Worm (Caenorhabditis elegans) whole organism, dauer: Measurements from ENCODE around the gene F31E3.12.

ENCODE experiments used
- unc-62 ChIP-seq: sonication (generic microtip); optimal IDR thresholded peaks from 2 replicates; lab custom pipeline; 2017; ENCODE audit warnings: missing biosample characterization, missing genetic modification reagents, missing genetic modification characterization

The F31E3.12 gene

DNA sequence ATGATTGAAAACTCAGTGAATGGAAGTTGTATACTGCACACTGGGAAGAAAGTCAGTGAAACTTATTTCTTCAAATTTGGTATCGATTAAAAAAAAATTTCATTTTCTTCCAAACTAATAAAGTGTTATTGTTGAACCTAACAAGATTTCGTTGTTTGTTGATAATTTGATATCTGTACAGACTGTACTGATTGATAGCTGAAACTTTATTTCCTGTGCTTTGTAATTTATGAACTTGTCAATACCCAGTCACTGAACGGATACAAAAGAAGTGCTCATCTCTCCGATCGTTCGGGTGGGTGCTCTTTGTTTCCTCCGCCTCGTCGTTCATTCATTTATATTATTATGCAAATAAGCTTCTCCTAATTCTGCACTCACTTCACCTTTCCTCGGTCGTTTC, at the start of gene F31E3.12:
Gene F31E3.12, plus strand, starts transcription at position 301 of the 400 bp plus-strand sequence.
- no peak for TF ChIP-seq unc-62 (GFP tag; lab: Kevin White, UChicago)

DNA sequence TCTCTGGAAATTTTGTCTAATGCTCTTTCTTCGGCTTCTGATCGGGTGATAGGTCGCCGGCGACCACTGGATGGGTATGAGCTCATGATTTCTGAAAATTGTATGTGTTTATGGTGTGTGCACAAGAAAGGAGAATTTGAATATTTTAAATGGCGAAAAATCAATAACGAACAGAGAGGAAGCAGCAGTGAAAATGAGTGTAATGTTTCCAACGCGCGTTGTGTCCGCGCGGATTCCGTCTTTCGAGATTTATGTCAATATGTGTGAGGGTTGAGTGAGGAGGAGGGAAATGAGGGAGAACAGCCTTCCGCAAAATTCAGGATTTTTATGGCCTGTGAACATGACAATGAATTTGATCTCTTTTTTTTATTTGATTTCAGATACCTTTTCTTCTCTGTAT, 40.5 kb upstream of the F31E3.12 start, which contains the start of gene flap-1:
Gene flap-1, minus strand, starts transcription at position 101 of the 400 bp plus-strand sequence.
- TF ChIP-seq unc-62 (GFP tag; lab: Kevin White, UChicago) = no peak

DNA sequence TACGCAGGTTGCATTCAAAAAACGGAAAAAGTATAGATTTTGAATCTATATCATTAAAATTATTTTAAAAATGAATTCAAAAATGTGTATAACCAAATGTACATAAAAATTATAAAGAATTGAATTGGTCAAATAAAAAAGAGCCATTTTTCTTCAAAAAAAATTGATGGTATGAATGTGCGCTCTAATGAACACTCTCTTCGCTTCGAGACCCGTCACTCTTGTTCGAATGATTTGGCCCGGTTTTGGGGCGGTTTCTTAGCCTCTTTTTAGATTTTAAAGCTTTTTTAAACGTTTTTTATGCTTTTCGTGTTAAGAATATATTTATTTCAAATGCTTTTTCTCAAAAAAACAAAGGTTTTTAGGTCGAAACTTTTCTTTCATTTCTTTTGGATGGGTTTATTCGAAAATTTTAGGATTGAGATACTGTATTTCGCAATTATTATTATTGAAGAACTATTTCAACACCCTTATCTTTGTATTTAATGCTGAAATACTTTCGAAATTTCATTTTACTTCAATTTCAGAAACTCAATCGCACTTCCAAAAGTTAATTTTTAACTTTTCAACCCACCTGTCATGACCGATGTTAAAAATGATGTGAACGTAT, 39.5 kb upstream of the F31E3.12 start, which contains the start of gene inf-1:
Gene inf-1, plus strand, starts transcription at position 577 of the 610 bp plus-strand sequence.
- no peak for TF ChIP-seq unc-62 (GFP tag; lab: Kevin White, UChicago)

DNA sequence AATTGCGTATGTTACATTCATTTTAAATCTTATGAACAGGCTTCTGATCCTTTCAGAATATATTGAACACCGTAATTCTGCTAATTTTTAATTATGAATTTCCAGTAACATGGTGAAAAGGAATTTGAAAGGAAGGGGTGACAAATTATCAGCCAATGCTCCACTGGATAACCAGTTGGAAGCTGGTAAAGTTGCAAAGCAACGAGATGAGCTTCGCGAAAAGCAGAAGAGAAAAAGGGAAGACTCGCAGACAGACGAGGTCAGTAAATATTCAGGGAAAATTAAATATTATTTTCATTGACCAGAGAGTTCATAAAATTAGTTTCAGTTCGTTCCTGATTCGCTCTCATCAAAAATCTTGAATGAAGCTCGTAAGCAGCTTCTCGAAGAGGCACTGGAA, 37.3 kb upstream of the F31E3.12 start, which contains the start of gene byn-1:
Gene byn-1, plus strand, starts transcription at position 106 of the 400 bp plus-strand sequence.
- TF ChIP-seq unc-62 (GFP tag; lab: Kevin White, UChicago) = no peak

DNA sequence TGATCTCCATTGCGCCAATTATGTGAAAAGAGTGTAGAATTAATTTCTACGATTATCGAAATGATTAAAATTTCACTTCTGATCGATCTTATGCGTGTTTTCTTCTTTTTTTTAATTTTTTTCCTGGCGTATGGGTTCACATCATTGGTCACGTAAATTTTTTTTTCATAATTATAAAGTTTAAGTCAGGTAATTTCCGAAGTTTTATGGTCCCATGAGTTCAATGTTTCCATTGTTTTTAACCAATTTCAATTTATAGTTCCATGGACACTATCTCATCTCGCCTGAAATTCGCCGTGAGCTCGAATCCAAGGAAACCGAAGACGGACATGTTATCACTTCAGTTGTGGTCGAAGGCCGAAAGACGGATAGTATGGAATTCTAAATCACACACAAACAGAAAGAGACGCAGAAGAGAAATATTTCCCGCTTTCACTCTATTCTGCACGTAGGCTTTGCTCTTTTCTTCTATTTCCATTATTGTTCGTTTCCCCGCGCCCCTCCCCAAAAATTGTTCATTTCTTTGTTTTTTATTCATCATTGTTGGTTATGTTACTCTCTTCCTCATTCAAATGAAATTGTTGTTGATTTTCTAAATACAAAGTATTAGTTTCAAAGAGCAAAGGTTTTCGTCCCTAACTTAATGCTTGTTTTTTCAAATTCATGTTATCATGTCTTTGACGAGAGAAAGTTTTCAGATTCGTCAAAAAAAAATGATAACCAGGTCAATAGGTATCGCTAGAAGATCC, 33.7 kb upstream of the F31E3.12 start, which contains the start of the genes F57B9.8 and coq-2:
Gene F57B9.8, minus strand, starts transcription at position 51 of the 749 bp plus-strand sequence.
Gene coq-2, plus strand, starts transcription at position 699 of the 749 bp plus-strand sequence.
- no peak for TF ChIP-seq unc-62 (GFP tag; lab: Kevin White, UChicago)

DNA sequence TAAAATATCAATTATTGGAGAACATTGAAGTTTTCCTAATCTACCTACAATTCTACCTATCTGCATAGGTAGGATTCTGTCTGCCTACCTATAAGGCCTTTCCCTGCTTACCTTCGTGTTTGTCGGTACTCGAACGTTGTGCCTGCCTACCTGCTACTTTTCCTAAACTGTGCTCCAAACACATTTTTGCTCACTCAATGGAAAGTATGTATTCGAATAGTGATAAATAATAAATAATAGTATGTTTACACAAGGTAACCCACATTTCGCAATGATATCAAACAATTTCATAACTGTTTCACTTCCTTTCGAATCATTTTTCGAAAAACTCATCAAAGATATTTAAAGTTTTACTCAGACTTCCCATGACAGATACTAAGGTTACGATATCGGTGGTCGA, 29.7 kb upstream of the F31E3.12 start, which contains the start of gene F57B9.3:
Gene F57B9.3, plus strand, starts transcription at position 301 of the 400 bp plus-strand sequence.
- no peak for TF ChIP-seq unc-62 (GFP tag; lab: Kevin White, UChicago)

DNA sequence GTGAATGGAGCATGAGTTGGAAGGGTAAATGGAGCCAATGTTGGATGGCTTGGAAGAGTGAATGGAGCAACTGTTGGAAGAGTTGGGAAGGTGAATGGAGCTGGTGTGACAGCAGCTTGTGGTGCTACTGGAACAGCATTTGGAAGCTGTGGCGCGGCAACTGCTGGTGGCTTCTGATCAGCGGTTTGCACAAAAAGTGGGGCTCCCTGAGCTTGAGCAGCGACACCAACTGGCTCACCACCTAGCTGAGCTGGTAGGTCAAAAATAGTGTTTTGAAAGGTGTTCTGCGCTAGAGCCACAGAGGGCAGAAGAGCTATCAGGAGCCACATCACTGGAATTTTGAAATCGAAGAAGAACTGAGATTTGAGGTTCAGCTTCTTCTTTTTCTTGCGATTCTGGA, 23.9 kb upstream of the F31E3.12 start:
- no peak for TF ChIP-seq unc-62 (GFP tag; lab: Kevin White, UChicago)

DNA sequence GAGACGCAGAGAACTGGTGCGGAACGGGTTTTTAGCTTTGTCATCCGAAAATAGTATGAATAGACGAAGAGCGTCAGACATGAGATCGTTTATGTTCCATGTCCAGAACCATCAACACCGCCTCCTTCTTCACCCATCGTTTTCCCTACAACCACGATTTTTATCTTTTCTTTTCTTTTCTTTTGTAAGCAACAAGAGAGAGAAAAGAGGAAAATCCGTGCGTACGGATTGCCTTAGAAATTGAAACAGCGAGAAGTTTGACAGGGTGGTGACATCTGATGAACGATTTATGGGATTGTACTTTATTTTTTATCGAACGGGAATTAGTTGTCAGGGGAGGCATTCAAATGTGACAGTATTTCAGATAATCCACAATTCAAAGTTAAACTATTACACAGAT, 23.4 kb upstream of the F31E3.12 start, which contains the start of gene abu-13:
Gene abu-13, minus strand, starts transcription at position 152 of the 400 bp plus-strand sequence.
- no peak for TF ChIP-seq unc-62 (GFP tag; lab: Kevin White, UChicago)

DNA sequence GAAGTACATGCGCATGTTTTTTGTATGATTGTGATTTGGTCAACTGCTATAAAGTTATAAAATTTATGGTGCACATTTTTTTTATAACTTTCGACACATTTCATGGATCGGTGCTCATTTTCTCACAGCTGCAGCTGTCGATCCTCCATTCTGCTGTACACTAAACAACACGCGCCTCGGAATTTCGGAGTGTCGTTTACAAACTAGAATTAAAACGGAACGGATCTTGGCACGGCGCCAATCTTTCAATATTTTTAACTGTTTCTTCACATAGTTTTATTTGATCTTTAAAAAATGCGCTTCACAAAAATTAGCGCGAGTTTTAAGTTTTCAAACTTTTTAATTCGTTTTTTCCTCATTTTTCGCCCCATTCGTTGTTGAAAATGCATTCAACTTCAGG, 22.8 kb upstream of the F31E3.12 start, which contains the start of gene let-711:
Gene let-711, plus strand, starts transcription at position 337 of the 400 bp plus-strand sequence.
- TF ChIP-seq unc-62 (GFP tag; lab: Kevin White, UChicago) = no peak

DNA sequence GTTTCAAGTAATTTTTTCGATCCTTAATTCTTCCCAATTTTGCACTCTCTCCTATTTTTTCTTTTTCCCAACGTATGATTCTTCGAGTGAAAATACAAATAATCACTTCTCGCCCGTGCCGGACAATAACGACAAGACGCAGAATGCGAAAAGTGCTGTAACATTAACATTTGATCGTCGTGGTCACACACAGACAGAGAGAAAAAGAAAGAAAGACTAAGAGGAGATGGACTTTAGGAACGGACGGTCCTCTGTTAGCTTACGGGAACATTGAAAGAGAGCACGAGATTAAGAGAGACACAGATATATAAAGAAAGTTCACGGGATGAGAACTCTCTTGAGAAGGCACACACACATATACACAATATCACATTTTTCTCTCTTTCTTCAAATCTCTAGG, 21.3 kb upstream of the F31E3.12 start:
- TF ChIP-seq unc-62 (GFP tag; lab: Kevin White, UChicago) = no peak

DNA sequence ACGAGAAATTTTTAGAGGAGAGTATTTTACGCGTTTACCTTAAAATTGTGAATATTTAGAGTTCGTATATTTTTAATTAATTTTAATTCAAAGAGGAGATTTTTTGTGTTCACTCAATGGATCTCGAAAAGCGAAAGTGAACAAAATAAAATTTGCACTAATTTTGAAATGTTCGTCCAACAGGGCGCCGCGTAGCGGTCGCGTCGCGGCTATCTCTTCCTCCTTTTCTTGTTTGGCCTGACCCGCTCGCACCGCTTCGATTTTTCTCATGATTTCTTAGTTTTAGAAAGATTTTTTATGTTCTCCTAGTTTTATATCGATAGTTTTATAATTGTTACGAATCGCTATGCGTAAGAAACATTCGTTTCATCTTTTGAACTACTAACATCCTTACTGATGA, 17.8 kb upstream of the F31E3.12 start:
- no peak for TF ChIP-seq unc-62 (GFP tag; lab: Kevin White, UChicago)

DNA sequence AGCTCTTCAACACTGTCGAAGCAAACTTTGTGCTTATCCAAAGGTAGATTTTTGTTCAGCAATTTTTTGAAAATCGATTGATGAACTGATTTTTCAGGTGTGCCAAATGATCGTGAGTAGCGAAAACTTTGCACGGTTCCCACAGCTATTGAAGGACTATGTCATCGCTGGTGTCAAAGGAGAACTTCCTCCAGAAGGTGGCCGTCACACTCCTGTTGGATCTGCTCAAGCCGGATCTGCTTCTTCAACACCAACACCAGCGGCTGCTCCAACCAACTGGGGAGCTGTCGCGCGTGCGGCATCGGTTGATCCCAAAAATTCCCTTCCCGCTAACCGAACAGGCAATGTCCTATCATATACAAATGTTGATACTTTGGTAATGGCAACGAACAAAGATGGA, 15.8 kb upstream of the F31E3.12 start:
- no peak for TF ChIP-seq unc-62 (GFP tag; lab: Kevin White, UChicago)

DNA sequence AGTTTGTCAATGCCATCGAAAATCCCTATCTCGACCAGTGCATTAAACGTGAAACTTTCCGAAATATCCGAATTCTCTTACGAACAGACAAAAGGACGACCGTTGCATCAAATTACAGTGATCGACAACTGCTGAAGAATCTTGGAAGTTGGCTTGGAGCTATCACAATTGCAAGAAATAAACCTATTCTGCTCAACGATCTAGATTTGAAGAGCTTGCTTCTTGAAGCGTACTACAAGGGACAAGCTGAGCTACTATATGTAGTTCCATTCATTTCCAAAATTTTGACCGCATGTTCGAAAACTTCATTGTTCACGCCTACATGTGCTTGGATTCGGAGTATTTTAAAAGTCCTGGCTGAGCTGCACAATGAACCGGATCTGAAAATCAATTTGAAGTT, 15.2 kb upstream of the F31E3.12 start:
- TF ChIP-seq unc-62 (GFP tag; lab: Kevin White, UChicago) = no peak

DNA sequence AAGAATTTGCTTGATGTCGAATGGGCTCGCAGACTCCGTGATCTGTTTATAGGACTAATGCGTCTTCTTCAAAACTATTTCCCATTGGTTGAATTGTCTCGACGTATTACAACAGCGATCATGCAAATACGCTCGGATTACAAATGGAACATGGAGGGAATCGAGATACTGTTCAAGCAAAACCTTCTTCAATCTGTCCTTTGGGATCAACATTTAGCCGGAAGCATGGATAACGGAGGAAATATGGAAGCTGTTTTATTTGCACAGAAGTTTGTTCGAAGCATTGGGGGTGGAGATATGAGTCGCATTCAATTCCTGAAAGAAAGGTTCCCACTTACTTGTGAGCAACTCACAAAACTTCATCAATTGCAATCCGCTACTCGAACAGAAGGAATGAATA, 13.4 kb upstream of the F31E3.12 start:
- TF ChIP-seq unc-62 (GFP tag; lab: Kevin White, UChicago) = no peak

DNA sequence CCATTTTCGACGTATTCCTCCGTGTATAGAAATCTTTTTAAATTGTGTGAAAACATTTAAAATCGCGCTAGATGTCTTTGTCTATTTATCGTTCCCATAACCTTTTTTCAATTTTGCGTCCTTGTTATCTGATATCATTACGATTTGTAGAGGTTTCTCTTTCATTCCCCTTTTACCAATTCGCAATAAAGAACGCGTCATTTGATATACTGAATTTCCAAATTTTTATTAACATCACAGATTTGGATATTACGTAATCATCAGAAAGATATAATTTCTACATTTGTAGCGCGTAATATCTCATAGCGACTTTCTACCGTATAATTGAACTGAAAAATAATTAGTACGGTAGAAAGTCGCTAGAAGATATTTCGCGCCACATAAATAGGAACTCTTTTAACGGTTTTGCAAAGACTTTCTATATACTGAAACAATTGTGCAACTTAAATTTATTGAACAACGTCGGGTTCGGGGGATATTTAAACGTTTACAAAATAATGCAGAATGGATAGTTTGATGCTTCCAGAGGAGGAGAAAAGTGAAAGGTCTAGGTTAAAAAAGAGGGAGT, 10.4 kb upstream of the F31E3.12 start:
- no peak for TF ChIP-seq unc-62 (GFP tag; lab: Kevin White, UChicago)

DNA sequence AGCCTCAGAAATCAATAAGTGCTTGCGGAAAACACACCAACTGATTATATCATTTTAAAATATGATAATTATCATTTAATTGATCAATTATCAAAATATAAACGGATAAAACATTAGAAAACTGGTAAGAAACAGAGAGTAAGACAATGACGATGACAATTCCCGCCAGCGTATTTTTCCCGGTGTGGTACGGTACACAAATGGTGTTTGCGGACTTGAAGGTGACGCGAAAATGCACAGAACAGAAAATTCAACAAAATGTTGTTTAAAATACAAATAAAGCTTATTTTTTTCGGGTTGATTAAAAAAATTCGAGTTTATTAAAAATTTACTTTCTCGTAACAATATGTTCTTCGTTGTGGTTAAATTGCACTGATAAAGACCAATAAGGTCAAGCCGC, 8.0 kb upstream of the F31E3.12 start:
- no peak for TF ChIP-seq unc-62 (GFP tag; lab: Kevin White, UChicago)
